Worm (Caenorhabditis elegans) whole organism, midembryonic: ENCODE measurements around the gene F49H12.7.

Source experiments
- T22C8.4 ChIP-seq: fragments of 200-800 bp; sonication (Bioruptor generic); IDR thresholded peaks from 2 replicates; pipeline ENCODE4 v1.3.6; 2022; ENCODE audit warnings: missing genetic modification characterization, missing compliant biosample characterization
- cog-1 ChIP-seq: sonication (generic microtip); optimal IDR thresholded peaks from 2 replicates; lab custom pipeline; 2016; ENCODE audit warnings: missing genetic modification characterization, missing compliant biosample characterization
- flt-1 ChIP-seq: fragments of 200-800 bp; sonication (Bioruptor generic); IDR thresholded peaks from 2 replicates; pipeline ENCODE4 v1.3.6; 2022; ENCODE audit warnings: missing genetic modification characterization, missing compliant biosample characterization
- med-1 ChIP-seq: sonication (generic microtip); optimal IDR thresholded peaks from 2 replicates; lab custom pipeline; 2017; ENCODE audit warnings: missing genetic modification characterization, mild to moderate bottlenecking, missing compliant biosample characterization, antibody characterized with exemption, missing genetic modification reagents; ENCODE audit not compliant: insufficient read depth

DNA sequence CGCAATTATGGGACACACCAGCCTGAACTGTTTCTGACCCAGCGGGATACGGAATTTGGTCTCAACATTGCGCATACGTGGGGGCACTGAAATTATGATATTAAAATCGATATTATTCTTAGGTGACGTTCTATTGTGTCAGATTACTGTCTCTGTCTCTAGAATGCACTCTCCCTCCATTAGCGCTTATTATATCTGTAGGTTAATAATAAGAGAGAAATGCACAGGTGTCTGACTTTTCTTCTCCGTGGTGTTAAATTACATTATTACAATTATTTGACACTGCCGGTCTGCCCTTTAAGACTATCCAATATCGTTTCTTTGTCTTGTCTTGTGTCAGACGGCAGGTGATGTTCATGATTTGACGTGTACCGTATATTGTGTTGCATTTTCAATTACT is 22.2 kb upstream of the F49H12.7 start:
- no peak for TF ChIP-seq flt-1
- TF ChIP-seq med-1 (GFP tag; lab: Kevin White, UChicago): no peak
- TF ChIP-seq T22C8.4: no peak
- no peak for TF ChIP-seq cog-1 (tag; lab: Kevin White, UChicago)
